Worm (Caenorhabditis elegans): Measurements from ENCODE around the gene gtf-2A2.

- TF ChIP-seq ces-1 (GFP tag; optimal IDR thresholded peaks at IDR 0.05): peak; percentile 73
- no peak for TF ChIP-seq elt-3 (tag; optimal IDR thresholded peaks at IDR 0.05)
- no peak for TF ChIP-seq hlh-1 (tag; optimal IDR thresholded peaks at IDR 0.05)
- no peak for TF ChIP-seq nhr-76 (tag; optimal IDR thresholded peaks at IDR 0.05)
- TF ChIP-seq snpc-4 (tag; optimal IDR thresholded peaks at IDR 0.05): no peak
- TF ChIP-seq nhr-12 (tag; optimal IDR thresholded peaks at IDR 0.05): no peak
- TF ChIP-seq nhr-237 (tag; optimal IDR thresholded peaks at IDR 0.05): no peak
- TF ChIP-seq nhr-28 (tag; optimal IDR thresholded peaks at IDR 0.05): no peak
These were observed 8.6 kb upstream of the gtf-2A2 start for ce11 chrIII:12615859-12616439.
